In the genomic region with DNA sequence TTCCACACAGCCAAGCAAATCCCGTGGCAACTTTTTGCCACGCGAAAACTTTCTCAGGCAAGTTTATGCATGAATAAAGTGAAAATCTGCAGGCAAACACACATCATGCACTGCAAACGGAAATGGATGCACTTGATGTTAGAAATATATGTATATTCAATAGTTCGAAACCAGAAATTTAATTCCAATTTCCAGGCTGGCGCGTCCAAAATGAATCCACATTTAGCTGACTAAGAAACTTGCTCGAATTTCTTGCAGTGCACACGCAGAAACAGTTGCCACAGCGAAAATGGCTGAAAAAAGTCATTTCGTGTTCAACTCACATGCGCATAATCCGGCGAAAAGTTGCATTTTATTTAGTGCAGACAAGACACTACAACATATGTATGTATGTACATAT, we compare ENCODE assay signal across 3 fruit fly cellular contexts.
A peak's percentile ranks its signal among the peaks of the same experiment; 100 is the strongest.
TF ChIP-seq lines count a peak whose summit lies in the region.

No protein-coding gene starts in this region.

- TF ChIP-seq CTCF in whole organism, embryonic (GFP tag; optimal IDR thresholded peaks at IDR 0.05; lab: Kevin White, UChicago), result no peak

TF ChIP-seq in whole organism, embryonic, 481 proteins besides CTCF, POLR2A, EP300 and RAD21 (continues in another document):
- TF ChIP-seq prd (optimal IDR thresholded peaks at IDR 0.05; lab: Kevin White, UChicago) (no peak), prd (GFP tag; IDR thresholded peaks at IDR 0.05; lab: Robert Waterston, UW) (0 out of 3 replicates have a peak, but pooled peaks have one; percentile 4), CG15269 (tag; optimal IDR thresholded peaks at IDR 0.05; lab: Kevin White, UChicago) (no peak), CG2712 (tag; optimal IDR thresholded peaks at IDR 0.05; lab: Kevin White, UChicago) (no peak), CG10959 (GFP tag; IDR thresholded peaks at IDR 0.05; lab: Robert Waterston, UW) (no peak), mld (GFP tag; IDR thresholded peaks at IDR 0.05; lab: Robert Waterston, UW; ENCODE audit: partially characterized antibody) (no peak), phol (tag; optimal IDR thresholded peaks at IDR 0.05; lab: Kevin White, UChicago) (no peak), Hmr (GFP tag; optimal IDR thresholded peaks at IDR 0.05; lab: Kevin White, UChicago) (no peak), ato (GFP tag; IDR thresholded peaks at IDR 0.05; lab: Robert Waterston, UW; ENCODE audit: partially characterized antibody) (no peak), ttk (GFP tag; IDR thresholded peaks at IDR 0.05; lab: Robert Waterston, UW) (no peak), rib (GFP tag; IDR thresholded peaks at IDR 0.05; lab: Robert Waterston, UW) (no peak), CG14014 (GFP tag; IDR thresholded peaks at IDR 0.05; lab: Robert Waterston, UW) (no peak), grau (tag; optimal IDR thresholded peaks at IDR 0.05; lab: Kevin White, UChicago) (no peak), CG13624 (GFP tag; optimal IDR thresholded peaks at IDR 0.05; lab: Kevin White, UChicago) (no peak), gt (GFP tag; IDR thresholded peaks at IDR 0.05; lab: Robert Waterston, UW) (no peak), Sin3A (optimal IDR thresholded peaks at IDR 0.05; lab: Kevin White, UChicago) (no peak), CG13894 (tag; optimal IDR thresholded peaks at IDR 0.05; lab: Kevin White, UChicago) (no peak), CG17359 (tag; optimal IDR thresholded peaks at IDR 0.05; lab: Kevin White, UChicago) (no peak), crc (GFP tag; optimal IDR thresholded peaks at IDR 0.05; lab: Kevin White, UChicago) (no peak), Xbp1 (GFP tag; optimal IDR thresholded peaks at IDR 0.05; lab: Kevin White, UChicago) (no peak), Nf-YC (tag; optimal IDR thresholded peaks at IDR 0.05; lab: Kevin White, UChicago) (no peak), bowl (GFP tag; IDR thresholded peaks at IDR 0.05; lab: Robert Waterston, UW) (no peak), sna (GFP tag; IDR thresholded peaks at IDR 0.05; lab: Robert Waterston, UW; ENCODE audit: partially characterized antibody) (no peak), BEAF-32 (GFP tag; optimal IDR thresholded peaks at IDR 0.05; lab: Kevin White, UChicago) (no peak), D19A (tag; optimal IDR thresholded peaks at IDR 0.05; lab: Kevin White, UChicago) (no peak), ham (GFP tag; IDR thresholded peaks at IDR 0.05; lab: Robert Waterston, UW) (no peak), pan (optimal IDR thresholded peaks at IDR 0.05; lab: Kevin White, UChicago) (no peak), pan (GFP tag; optimal IDR thresholded peaks at IDR 0.05 in 1 of 2, IDR thresholded peaks at IDR 0.05 in 1 of 2) (peak in 1 of 2 experiments; percentile 23), ara (GFP tag; IDR thresholded peaks at IDR 0.05; lab: Robert Waterston, UW) (no peak), CG3995 (GFP tag; optimal IDR thresholded peaks at IDR 0.05; lab: Kevin White, UChicago) (no peak)

TF ChIP-seq in whole organism, prepupa, 60 proteins besides CTCF, POLR2A, EP300 and RAD21:
- TF ChIP-seq CG6854 (GFP tag; optimal IDR thresholded peaks at IDR 0.05; lab: Kevin White, UChicago) (no peak), Eip78C (GFP tag; lab: Kevin White, UChicago) (peak; percentile 77), CG6163 (GFP tag; IDR thresholded peaks at IDR 0.05; lab: Robert Waterston, UW) (peak; percentile 81), CG11294 (GFP tag; IDR thresholded peaks at IDR 0.05; lab: Robert Waterston, UW) (peak; percentile 52; the same call in 1 of the 2 replicates), CG10669 (GFP tag; optimal IDR thresholded peaks at IDR 0.05; lab: Kevin White, UChicago) (peak; percentile 6), Met (GFP tag; optimal IDR thresholded peaks at IDR 0.05; lab: Kevin White, UChicago) (peak; percentile 7), eg (GFP tag; IDR thresholded peaks at IDR 0.05; lab: Robert Waterston, UW) (peak; percentile 77), CG32006 (GFP tag; optimal IDR thresholded peaks at IDR 0.05; lab: Kevin White, UChicago) (peak; percentile 65), CG15336 (GFP tag; IDR thresholded peaks at IDR 0.05; lab: Robert Waterston, UW) (peak; percentile 78), cyc (GFP tag; optimal IDR thresholded peaks at IDR 0.05; lab: Kevin White, UChicago) (no peak), svp (GFP tag; lab: Kevin White, UChicago) (peak; percentile 19), CG4318 (GFP tag; optimal IDR thresholded peaks at IDR 0.05; lab: Kevin White, UChicago) (peak; percentile 40), Ets96B (tag; optimal IDR thresholded peaks at IDR 0.05; lab: Kevin White, UChicago) (no peak), Hr4 (GFP tag; optimal IDR thresholded peaks at IDR 0.05; lab: Kevin White, UChicago) (peak; percentile 79), fd59A (GFP tag; optimal IDR thresholded peaks at IDR 0.05; lab: Kevin White, UChicago) (no peak), Hr38 (GFP tag; optimal IDR thresholded peaks at IDR 0.05; lab: Kevin White, UChicago) (no peak), Lpt (GFP tag; optimal IDR thresholded peaks at IDR 0.05; lab: Kevin White, UChicago) (peak; percentile 24), Hr39 (GFP tag; optimal IDR thresholded peaks at IDR 0.05; lab: Kevin White, UChicago) (peak; percentile 9), CG8632 (GFP tag; optimal IDR thresholded peaks at IDR 0.05; lab: Kevin White, UChicago) (no peak), OdsH (GFP tag; optimal IDR thresholded peaks at IDR 0.05; lab: Kevin White, UChicago) (peak; percentile 32), dac (GFP tag; optimal IDR thresholded peaks at IDR 0.05; lab: Kevin White, UChicago) (peak; percentile 22), acj6 (GFP tag; optimal IDR thresholded peaks at IDR 0.05; lab: Kevin White, UChicago) (peak; percentile 19), Gug (GFP tag; IDR thresholded peaks at IDR 0.05; lab: Robert Waterston, UW) (peak; percentile 61), CG8119 (GFP tag; IDR thresholded peaks at IDR 0.05; lab: Robert Waterston, UW) (peak; percentile 75), achi (GFP tag; optimal IDR thresholded peaks at IDR 0.05; lab: Kevin White, UChicago) (peak; percentile 42), CG3919 (GFP tag; optimal IDR thresholded peaks at IDR 0.05; lab: Kevin White, UChicago) (peak; percentile 21), CG6276 (GFP tag; optimal IDR thresholded peaks at IDR 0.05; lab: Kevin White, UChicago) (peak; percentile 48), Blimp-1 (GFP tag; optimal IDR thresholded peaks at IDR 0.05; lab: Kevin White, UChicago) (no peak), pdm3 (GFP tag; optimal IDR thresholded peaks at IDR 0.05; lab: Kevin White, UChicago) (peak; percentile 39)

TF ChIP-seq in whole organism, pupa, 21 proteins besides CTCF, POLR2A, EP300 and RAD21:
- TF ChIP-seq rn (GFP tag; IDR thresholded peaks at IDR 0.05; lab: Robert Waterston, UW) (0 out of 2 replicates have a peak, but pooled peaks have one; percentile 40), CG10348 (GFP tag; IDR thresholded peaks at IDR 0.05; lab: Robert Waterston, UW) (peak; percentile 16; the same call in 1 of the 2 replicates), Ets98B (GFP tag; IDR thresholded peaks at IDR 0.05; lab: Robert Waterston, UW) (peak; percentile 75), CG8159 (tag; optimal IDR thresholded peaks at IDR 0.05; lab: Kevin White, UChicago) (peak; percentile 2), Snoo (tag; optimal IDR thresholded peaks at IDR 0.05; lab: Kevin White, UChicago) (no peak), Pif1A (GFP tag; optimal IDR thresholded peaks at IDR 0.05; lab: Kevin White, UChicago) (peak; percentile 23), CG32121 (GFP tag; IDR thresholded peaks at IDR 0.05; lab: Robert Waterston, UW) (peak; percentile 69), Pif1B (GFP tag; optimal IDR thresholded peaks at IDR 0.05; lab: Kevin White, UChicago) (peak; percentile 8), CG15710 (tag; optimal IDR thresholded peaks at IDR 0.05; lab: Kevin White, UChicago) (no peak), CG9948 (tag; optimal IDR thresholded peaks at IDR 0.05; lab: Kevin White, UChicago) (no peak), CG17806 (tag; optimal IDR thresholded peaks at IDR 0.05; lab: Kevin White, UChicago) (peak; percentile 0), CG34367 (tag; optimal IDR thresholded peaks at IDR 0.05; lab: Kevin White, UChicago) (no peak), fd96Ca (GFP tag; IDR thresholded peaks at IDR 0.05; lab: Robert Waterston, UW) (peak; percentile 83), EcR (GFP tag; optimal IDR thresholded peaks at IDR 0.05; lab: Kevin White, UChicago) (no peak), CG14655 (GFP tag; optimal IDR thresholded peaks at IDR 0.05; lab: Kevin White, UChicago) (peak; percentile 33), CG13204 (GFP tag; optimal IDR thresholded peaks at IDR 0.05; lab: Kevin White, UChicago) (no peak), CG4496 (GFP tag; IDR thresholded peaks at IDR 0.05; lab: Robert Waterston, UW) (peak; percentile 76; the same call in 2 of the 3 replicates), D1 (tag; optimal IDR thresholded peaks at IDR 0.05; lab: Kevin White, UChicago) (no peak), CG12605 (GFP tag; IDR thresholded peaks at IDR 0.05; lab: Robert Waterston, UW) (no peak), CG8301 (tag; optimal IDR thresholded peaks at IDR 0.05; lab: Kevin White, UChicago) (peak; percentile 24), gl (tag; optimal IDR thresholded peaks at IDR 0.05; lab: Kevin White, UChicago) (no peak)

Comparison
In these comparisons a context has a peak if more than half of its experiments do, and no peak if none do; other contexts are left out.
1. Of the 7 proteins assayed by ChIP-seq in both whole organism, embryonic and whole organism, prepupa: peak only in whole organism, embryonic: none; only in whole organism, prepupa: Gug, Hr39 and Lpt; in both: none; in neither: 4.